Worm (Caenorhabditis elegans) whole organism, L4 larva: ENCODE measurements around the gene cyp-31A5.

Source experiments
- lin-38 ChIP-seq: fragments of 200-800 bp; sonication (Bioruptor generic); IDR thresholded peaks from 2 replicates; pipeline ENCODE4 v1.3.6; 2022; ENCODE audit warnings: missing genetic modification reagents, missing genetic modification characterization, missing compliant biosample characterization
- mes-2 ChIP-seq: sonication (generic microtip); optimal IDR thresholded peaks from 2 replicates; lab custom pipeline; 2016; ENCODE audit warnings: missing genotype, mild to moderate bottlenecking, missing genetic modification characterization, missing compliant biosample characterization; ENCODE audit not compliant: poor library complexity, severe bottlenecking

The cyp-31A5 gene

DNA sequence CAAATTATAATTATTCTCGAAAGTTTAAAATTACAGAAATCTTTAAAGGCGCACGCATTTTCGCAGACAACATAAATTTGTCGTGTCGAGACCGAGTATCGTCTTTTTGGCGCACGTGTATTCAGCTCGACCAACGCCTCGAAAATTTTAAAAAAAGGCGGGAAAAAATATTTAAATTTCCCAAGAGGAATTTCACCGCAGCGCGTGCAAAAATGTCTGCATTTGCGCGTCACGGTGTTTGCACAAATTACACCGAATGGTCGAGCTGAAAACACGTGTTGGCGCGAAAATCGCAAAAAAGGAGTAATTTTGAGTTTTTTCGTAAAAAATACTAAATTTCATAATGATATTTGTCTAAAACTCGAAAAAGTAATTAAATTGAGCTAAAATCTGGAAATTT lies 49.7 kb downstream of the cyp-31A5 start:
- TF ChIP-seq mes-2 (tag; lab: Kevin White, UChicago) (no peak), lin-38 (GFP tag; lab: Robert Waterston, UW) (peak; percentile 38; the same call in 1 of the 2 replicates)
